Worm (Caenorhabditis elegans): ENCODE measurements around the gene T25E12.14.

DNA sequence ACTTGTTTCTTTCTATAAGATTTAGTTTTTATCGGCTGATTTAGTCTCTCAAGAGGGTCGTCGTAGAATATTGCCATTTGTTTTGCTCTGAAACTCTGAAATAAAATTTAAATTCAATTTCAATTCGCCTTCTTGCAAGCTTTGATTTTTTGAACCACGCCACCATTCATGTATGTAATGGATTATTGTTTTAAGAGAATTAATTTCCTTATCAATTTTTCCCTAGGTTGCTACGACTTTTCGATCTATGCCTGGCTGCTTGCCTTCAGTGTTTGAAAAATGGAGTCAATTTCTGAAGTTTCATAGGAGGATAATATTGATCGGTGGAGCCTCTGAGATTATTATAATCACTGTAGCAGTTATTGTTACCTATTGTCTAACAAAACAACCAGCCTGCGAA, 8.5 kb downstream of the T25E12.14 start, which contains the start of the genes clec-38 and clec-34:
- TF ChIP-seq ces-1 (GFP tag; optimal IDR thresholded peaks at IDR 0.05) (no peak), snpc-4 (tag; optimal IDR thresholded peaks at IDR 0.05) (no peak), elt-1 (tag; optimal IDR thresholded peaks at IDR 0.05; ENCODE audit: borderline replicate concordance, insufficient read depth) (no peak), nhr-237 (tag; optimal IDR thresholded peaks at IDR 0.05) (no peak), lin-13 (tag; optimal IDR thresholded peaks at IDR 0.05) (no peak), drap-1 (GFP tag; optimal IDR thresholded peaks at IDR 0.05) (no peak), bed-3 (GFP tag; optimal IDR thresholded peaks at IDR 0.05) (no peak), lin-32 (GFP tag; optimal IDR thresholded peaks at IDR 0.05) (no peak), ztf-11 (tag; optimal IDR thresholded peaks at IDR 0.05) (no peak), lsy-2 (tag; optimal IDR thresholded peaks at IDR 0.05) (no peak)
